Worm (Caenorhabditis elegans) whole organism, L1 larva: ENCODE data around the gene Y70C5A.4.

Experiments used
- ceh-63 ChIP-seq: fragments of 200-800 bp; sonication (Bioruptor generic); optimal IDR thresholded peaks from 2 replicates; lab custom pipeline; 2018; ENCODE audit warnings: mild to moderate bottlenecking, missing genetic modification characterization, missing compliant biosample characterization
- ces-1 ChIP-seq: fragments of 150-350 bp; optimal IDR thresholded peaks from 2 replicates; lab custom pipeline; 2014; ENCODE audit warnings: missing biosample characterization, missing genetic modification reagents, missing genetic modification characterization
- egl-27 ChIP-seq, 2 experiments: fragments of 150-350 bp in 1 of 2; sonication (generic microtip); optimal IDR thresholded peaks; 3 replicates each; lab custom pipeline; 2017 to 2018; ENCODE audit warnings: missing biosample characterization in 2 of 2, missing genetic modification characterization in 2 of 2, missing genetic modification reagents in 2 of 2
- lin-13 ChIP-seq: fragments of 150-350 bp; optimal IDR thresholded peaks from 2 replicates; lab custom pipeline; 2014; ENCODE audit warnings: missing biosample characterization, missing genetic modification reagents, missing genetic modification characterization
- lin-39 ChIP-seq: fragments of 150-350 bp; optimal IDR thresholded peaks from 2 replicates; lab custom pipeline; 2014; ENCODE audit warnings: missing biosample characterization, missing genetic modification reagents, missing genetic modification characterization
- nhr-85 ChIP-seq: sonication (generic microtip); peaks from one replicate; lab custom pipeline; 2016; ENCODE audit warnings: missing genetic modification characterization, inconsistent platforms, missing compliant biosample characterization
- sup-37 ChIP-seq: fragments of 200-800 bp; sonication (Bioruptor generic); optimal IDR thresholded peaks from 2 replicates; lab custom pipeline; 2018; ENCODE audit warnings: mild to moderate bottlenecking, missing genetic modification characterization, missing compliant biosample characterization
- unc-62 ChIP-seq: fragments of 150-350 bp; optimal IDR thresholded peaks from 2 replicates; lab custom pipeline; 2014; ENCODE audit warnings: missing biosample characterization, missing genetic modification reagents, missing genetic modification characterization
- ztf-11 ChIP-seq, 2 experiments: sonication (generic microtip); optimal IDR thresholded peaks; 2 replicates each; lab custom pipeline; 2016 to 2017; ENCODE audit warnings: missing genetic modification characterization in 2 of 2, missing biosample characterization in 1 of 2, missing compliant biosample characterization in 1 of 2

DNA sequence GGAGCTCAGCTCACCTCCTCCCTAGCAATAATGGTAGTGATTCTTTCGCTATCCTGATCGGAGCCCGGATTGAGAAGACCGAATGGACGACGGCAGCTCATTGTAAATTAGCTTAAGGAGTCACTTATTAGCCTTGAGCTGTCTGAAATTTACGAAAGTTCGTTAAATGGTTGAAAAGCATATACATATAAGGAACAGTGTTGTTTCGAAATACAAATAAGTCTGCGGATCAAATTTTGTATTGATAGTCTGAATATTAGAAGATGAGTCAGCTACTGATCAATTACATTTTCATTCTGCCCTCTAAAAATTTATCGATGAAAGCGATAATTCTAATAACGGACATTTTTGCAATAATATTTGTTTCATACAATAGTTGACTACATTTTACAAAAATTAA, 49.1 kb downstream of the Y70C5A.4 start, which contains the start of gene F14F8.14:
- TF ChIP-seq egl-27 (tag; optimal IDR thresholded peaks at IDR 0.05; lab: Kevin White, UChicago): no peak
- no peak for TF ChIP-seq lin-13 (GFP tag; lab: Kevin White, UChicago)
- no peak for TF ChIP-seq ceh-63 (GFP tag; lab: Kevin White, UChicago)
- TF ChIP-seq ces-1 (GFP tag; lab: Kevin White, UChicago): no peak
- no peak for TF ChIP-seq unc-62 (GFP tag; lab: Kevin White, UChicago)
- no peak for TF ChIP-seq lin-39 (tag; lab: Kevin White, UChicago)
- no peak for TF ChIP-seq nhr-85 (tag; lab: Kevin White, UChicago)
- TF ChIP-seq ztf-11 (tag; optimal IDR thresholded peaks at IDR 0.05; lab: Kevin White, UChicago): no peak
- TF ChIP-seq sup-37: no peak
